Fruit fly (Drosophila melanogaster): ENCODE measurements around the gene plum.

dm6 chr3R:26463146-26463545 lies 71.9 kb downstream of the plum start:
- TF ChIP-seq pad (GFP tag; optimal IDR thresholded peaks at IDR 0.05) (no peak), kay (GFP tag; ENCODE audit: borderline replicate concordance) (no peak), bab1 (GFP tag; optimal IDR thresholded peaks at IDR 0.05) (no peak), Hr96 (GFP tag; optimal IDR thresholded peaks at IDR 0.05) (no peak), CG7045 (GFP tag; optimal IDR thresholded peaks at IDR 0.05) (no peak), Mnt (GFP tag; optimal IDR thresholded peaks at IDR 0.05) (no peak), tj (GFP tag; optimal IDR thresholded peaks at IDR 0.05) (no peak), Crg-1 (GFP tag; optimal IDR thresholded peaks at IDR 0.05) (no peak), CG5204 (GFP tag; optimal IDR thresholded peaks at IDR 0.05) (no peak), CG14711 (tag; optimal IDR thresholded peaks at IDR 0.05) (no peak), CG7101 (tag; optimal IDR thresholded peaks at IDR 0.05) (no peak), ovo (GFP tag; optimal IDR thresholded peaks at IDR 0.05) (no peak)

All from whole organism, adult.